Fruit fly (Drosophila melanogaster): ENCODE measurements around the gene CG7900.

dm6 chr3R:8110951-8111350 is 17.0 kb downstream of the CG7900 start:
- TF ChIP-seq toy (GFP tag; IDR thresholded peaks at IDR 0.05) (no peak), ttk (GFP tag; IDR thresholded peaks at IDR 0.05) (no peak), CG9797 (GFP tag; optimal IDR thresholded peaks at IDR 0.05) (no peak), ro (GFP tag; IDR thresholded peaks at IDR 0.05) (no peak), CG15696 (tag; optimal IDR thresholded peaks at IDR 0.05) (no peak), Hey (tag; optimal IDR thresholded peaks at IDR 0.05) (no peak), CG3065 (GFP tag; optimal IDR thresholded peaks at IDR 0.05) (no peak), Hand (GFP tag; optimal IDR thresholded peaks at IDR 0.05) (no peak), CG7271 (tag; optimal IDR thresholded peaks at IDR 0.05) (no peak), CG6175 (GFP tag; IDR thresholded peaks at IDR 0.05) (no peak), CG2889 (GFP tag; IDR thresholded peaks at IDR 0.05) (no peak)

Measured in whole organism, embryonic.